Worm (Caenorhabditis elegans): ENCODE data around the gene W03G1.5.

- TF ChIP-seq cog-1 (tag; optimal IDR thresholded peaks at IDR 0.05) (no peak), T22C8.4 (GFP tag; IDR thresholded peaks at IDR 0.05) (no peak)
Measured at ce11 chrIV:484768-485167, 21.5 kb downstream of the W03G1.5 start.

All from whole organism, midembryonic.